Worm (Caenorhabditis elegans) whole organism, late embryonic: Measurements from ENCODE around the gene R13H4.7.

Source experiments
- C38D4.7 ChIP-seq: fragments of 200-800 bp; sonication (Bioruptor generic); optimal IDR thresholded peaks from 2 replicates; lab custom pipeline; 2018; ENCODE audit warnings: mild to moderate bottlenecking, missing genetic modification characterization, moderate library complexity, missing compliant biosample characterization
- F13H6.1 ChIP-seq: sonication (generic microtip); optimal IDR thresholded peaks from 2 replicates; lab custom pipeline; 2016; ENCODE audit warnings: missing genetic modification characterization, missing compliant biosample characterization
- K09A11.1 ChIP-seq: sonication (generic microtip); optimal IDR thresholded peaks from 2 replicates; lab custom pipeline; 2017; ENCODE audit warnings: antibody characterized with exemption, mild to moderate bottlenecking, missing genetic modification characterization, missing compliant biosample characterization; ENCODE audit not compliant: insufficient read depth
- ceh-14 ChIP-seq: sonication (generic microtip); optimal IDR thresholded peaks from 2 replicates; lab custom pipeline; 2016; ENCODE audit warnings: missing genotype, missing genetic modification characterization, missing compliant biosample characterization
- ceh-19 ChIP-seq: fragments of 200-800 bp; sonication (Bioruptor generic); optimal IDR thresholded peaks from 2 replicates; lab custom pipeline; 2018; ENCODE audit warnings: mild to moderate bottlenecking, missing genetic modification characterization, missing compliant biosample characterization
- ceh-2 ChIP-seq: sonication (generic microtip); optimal IDR thresholded peaks from 2 replicates; lab custom pipeline; 2016; ENCODE audit warnings: missing genotype, missing genetic modification characterization, missing compliant biosample characterization
- ceh-24 ChIP-seq: sonication (generic microtip); optimal IDR thresholded peaks from 2 replicates; lab custom pipeline; 2016; ENCODE audit warnings: mild to moderate bottlenecking, missing genetic modification characterization, missing compliant biosample characterization
- ceh-48 ChIP-seq: sonication (generic microtip); optimal IDR thresholded peaks from 2 replicates; lab custom pipeline; 2016; ENCODE audit warnings: missing genetic modification characterization, inconsistent platforms, missing compliant biosample characterization
- ceh-9 ChIP-seq: sonication (generic microtip); optimal IDR thresholded peaks from 2 replicates; lab custom pipeline; 2016; ENCODE audit warnings: mild to moderate bottlenecking, missing genetic modification characterization, inconsistent platforms, missing compliant biosample characterization
- che-1 ChIP-seq: sonication (generic microtip); optimal IDR thresholded peaks from 2 replicates; lab custom pipeline; 2016; ENCODE audit warnings: mild to moderate bottlenecking, missing genetic modification characterization, missing compliant biosample characterization
- dve-1 ChIP-seq: sonication (generic microtip); optimal IDR thresholded peaks from 2 replicates; lab custom pipeline; 2017; ENCODE audit warnings: antibody characterized with exemption, mild to moderate bottlenecking, missing genetic modification characterization, missing compliant biosample characterization
- elt-2 ChIP-seq: sonication (generic microtip); optimal IDR thresholded peaks from 2 replicates; lab custom pipeline; 2016; ENCODE audit warnings: missing genetic modification reagents, missing genetic modification characterization, missing compliant biosample characterization
- elt-4 ChIP-seq: sonication (generic microtip); optimal IDR thresholded peaks from 2 replicates; lab custom pipeline; 2016; ENCODE audit warnings: missing genetic modification characterization, missing compliant biosample characterization
- eyg-1 ChIP-seq: sonication (generic microtip); optimal IDR thresholded peaks from 2 replicates; lab custom pipeline; 2016; ENCODE audit warnings: missing genotype, missing genetic modification characterization, missing compliant biosample characterization
- fkh-10 ChIP-seq: fragments of 150-350 bp; optimal IDR thresholded peaks from 2 replicates; lab custom pipeline; 2014; ENCODE audit warnings: missing biosample characterization, missing genetic modification reagents, missing genetic modification characterization
- gmeb-2 ChIP-seq: sonication (generic microtip); optimal IDR thresholded peaks from 2 replicates; lab custom pipeline; 2016; ENCODE audit warnings: missing genetic modification characterization, inconsistent platforms, missing compliant biosample characterization
- hlh-15 ChIP-seq: sonication (generic microtip); optimal IDR thresholded peaks from 2 replicates; lab custom pipeline; 2016; ENCODE audit warnings: missing genetic modification characterization, missing compliant biosample characterization
- hlh-30 ChIP-seq: sonication (generic microtip); optimal IDR thresholded peaks from 2 replicates; lab custom pipeline; 2017; ENCODE audit warnings: antibody characterized with exemption, missing genetic modification characterization, missing compliant biosample characterization; ENCODE audit not compliant: insufficient read depth
- hlh-6 ChIP-seq: sonication (generic microtip); optimal IDR thresholded peaks from 2 replicates; lab custom pipeline; 2016; ENCODE audit warnings: missing genotype, missing genetic modification characterization, missing compliant biosample characterization
- madf-2 ChIP-seq: sonication (generic microtip); optimal IDR thresholded peaks from 2 replicates; lab custom pipeline; 2017; ENCODE audit warnings: missing genetic modification characterization, missing compliant biosample characterization
- nfya-1 ChIP-seq: sonication (generic microtip); optimal IDR thresholded peaks from 2 replicates; lab custom pipeline; 2017; ENCODE audit warnings: missing genetic modification characterization, mild to moderate bottlenecking, missing compliant biosample characterization, antibody characterized with exemption, moderate library complexity
- nhr-11 ChIP-seq: fragments of 150-350 bp; optimal IDR thresholded peaks from 2 replicates; lab custom pipeline; 2014; ENCODE audit warnings: missing biosample characterization, missing genetic modification characterization
- pag-3 ChIP-seq: sonication (generic microtip); optimal IDR thresholded peaks from 2 replicates; lab custom pipeline; 2016; ENCODE audit warnings: missing compliant biosample characterization, missing genetic modification characterization, borderline replicate concordance
- pat-9 ChIP-seq: fragments of 200-800 bp; sonication (Bioruptor generic); optimal IDR thresholded peaks from 2 replicates; lab custom pipeline; 2018; ENCODE audit warnings: mild to moderate bottlenecking, missing genetic modification characterization, moderate library complexity, missing compliant biosample characterization
- pqm-1 ChIP-seq: sonication (generic microtip); optimal IDR thresholded peaks from 2 replicates; lab custom pipeline; 2016; ENCODE audit warnings: missing genetic modification characterization, missing compliant biosample characterization
- ref-2 ChIP-seq: sonication (generic microtip); optimal IDR thresholded peaks from 2 replicates; lab custom pipeline; 2016; ENCODE audit warnings: missing genetic modification characterization, missing compliant biosample characterization
- rnt-1 ChIP-seq: sonication (generic microtip); optimal IDR thresholded peaks from 2 replicates; lab custom pipeline; 2016; ENCODE audit warnings: missing genetic modification characterization, missing compliant biosample characterization
- sdc-2 ChIP-seq: sonication (generic microtip); optimal IDR thresholded peaks from 2 replicates; lab custom pipeline; 2016; ENCODE audit warnings: missing genotype, missing genetic modification characterization, missing compliant biosample characterization
- sox-4 ChIP-seq: sonication (generic microtip); optimal IDR thresholded peaks from 2 replicates; lab custom pipeline; 2017; ENCODE audit warnings: mild to moderate bottlenecking, missing genetic modification characterization, inconsistent platforms, missing compliant biosample characterization
- tbx-7 ChIP-seq: sonication (generic microtip); optimal IDR thresholded peaks from 2 replicates; lab custom pipeline; 2016; ENCODE audit warnings: missing genotype, missing genetic modification characterization, missing compliant biosample characterization
- unc-42 ChIP-seq: sonication (generic microtip); optimal IDR thresholded peaks from 2 replicates; lab custom pipeline; 2016; ENCODE audit warnings: missing genotype, missing genetic modification characterization, missing compliant biosample characterization
- zip-5 ChIP-seq: sonication (generic microtip); optimal IDR thresholded peaks from 2 replicates; lab custom pipeline; 2016; ENCODE audit warnings: missing genetic modification characterization, missing compliant biosample characterization

The R13H4.7 gene

DNA sequence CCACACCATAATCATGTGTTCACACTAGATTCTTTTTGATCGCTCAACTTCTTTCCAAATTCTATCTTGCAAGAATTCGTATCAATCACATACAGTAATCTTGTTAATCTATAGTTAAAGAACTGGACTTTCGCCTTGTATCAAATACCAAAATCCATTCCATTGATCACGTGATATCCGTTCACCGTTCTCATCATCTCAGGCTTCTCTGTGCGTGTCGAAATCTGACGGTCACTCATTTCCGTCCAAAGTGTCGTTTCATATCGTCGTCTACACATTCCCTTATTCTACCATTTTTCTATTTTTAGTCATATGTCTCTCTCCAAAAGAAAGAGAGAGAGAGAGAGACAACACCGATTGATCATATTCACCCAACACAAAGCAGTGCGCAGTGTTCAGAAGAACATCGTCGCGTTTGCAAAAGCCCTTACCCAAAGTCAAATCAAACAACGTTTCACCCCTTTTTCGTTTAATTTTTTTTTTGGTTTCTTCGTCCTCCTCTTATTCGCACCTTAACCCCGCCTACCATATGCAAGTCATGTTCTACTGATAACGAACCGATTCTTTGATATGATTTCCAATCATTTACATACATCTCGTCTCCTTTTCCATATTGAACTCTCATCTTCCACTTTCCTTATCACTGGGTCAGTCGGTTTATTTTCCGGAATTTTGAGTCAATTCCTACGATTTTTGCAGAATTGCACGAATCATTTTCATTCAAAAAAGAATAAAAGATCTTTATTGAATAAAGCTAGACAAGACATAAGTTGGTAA is 8.8 kb downstream of the R13H4.7 start:
- TF ChIP-seq elt-2 (tag; lab: Kevin White, UChicago) (peak; percentile 73), hlh-30 (tag; lab: Kevin White, UChicago) (peak; percentile 49), hlh-6 (no peak)

ce11 chrV:11858299-11858698 is 9.7 kb downstream of the R13H4.7 start:
- TF ChIP-seq nhr-11 (no peak), fkh-10 (GFP tag; lab: Kevin White, UChicago) (no peak), K09A11.1 (tag; lab: Kevin White, UChicago) (no peak), pqm-1 (tag; lab: Kevin White, UChicago) (no peak), che-1 (no peak), gmeb-2 (tag; lab: Kevin White, UChicago) (no peak), zip-5 (tag; lab: Kevin White, UChicago) (no peak), ceh-2 (tag; lab: Kevin White, UChicago) (no peak), tbx-7 (no peak), C38D4.7 (GFP tag; lab: Kevin White, UChicago) (no peak), elt-4 (tag; lab: Kevin White, UChicago) (no peak), ref-2 (tag; lab: Kevin White, UChicago) (no peak), nfya-1 (tag; lab: Kevin White, UChicago) (no peak), hlh-15 (tag; lab: Kevin White, UChicago) (no peak), dve-1 (tag; lab: Kevin White, UChicago) (no peak)
- TF ChIP-seq, all 69 proteins: peak for 0

ce11 chrV:11857756-11858155 is 10.3 kb downstream of the R13H4.7 start:
- TF ChIP-seq madf-2 (tag; lab: Kevin White, UChicago) = no peak
- no peak for TF ChIP-seq pag-3 (tag; lab: Kevin White, UChicago)
- TF ChIP-seq ceh-24 = no peak
- no peak for TF ChIP-seq eyg-1 (tag; lab: Kevin White, UChicago)
- TF ChIP-seq ceh-19 (GFP tag; lab: Kevin White, UChicago) = no peak
- TF ChIP-seq sdc-2 (tag; lab: Kevin White, UChicago) = no peak
- no peak for TF ChIP-seq ceh-48 (tag; lab: Kevin White, UChicago)
- TF ChIP-seq sox-4 (tag; lab: Kevin White, UChicago) = no peak
- no peak for TF ChIP-seq tbx-7
- no peak for TF ChIP-seq C38D4.7 (GFP tag; lab: Kevin White, UChicago)
- TF ChIP-seq gmeb-2 (tag; lab: Kevin White, UChicago) = no peak
- no peak for TF ChIP-seq pqm-1 (tag; lab: Kevin White, UChicago)
- no peak for TF ChIP-seq fkh-10 (GFP tag; lab: Kevin White, UChicago)
- TF ChIP-seq, all 69 proteins: peak for 0

ce11 chrV:11856022-11856421 is 12.0 kb downstream of the R13H4.7 start:
- TF ChIP-seq ceh-2 (tag; lab: Kevin White, UChicago) = no peak

ce11 chrV:11854905-11855304 is 13.1 kb downstream of the R13H4.7 start:
- TF ChIP-seq pat-9 (no peak), rnt-1 (tag; lab: Kevin White, UChicago) (no peak), unc-42 (tag; lab: Kevin White, UChicago) (peak; percentile 93), ceh-2 (tag; lab: Kevin White, UChicago) (no peak), F13H6.1 (no peak), C38D4.7 (GFP tag; lab: Kevin White, UChicago) (no peak), eyg-1 (tag; lab: Kevin White, UChicago) (no peak), ceh-14 (peak; percentile 98), ceh-9 (no peak)
- TF ChIP-seq, all 69 proteins: peak for 2
